Fruit fly (Drosophila melanogaster) whole organism, embryonic: ENCODE results near the gene Ser7.
A peak's percentile ranks its signal among the peaks of the same experiment; 100 is the strongest.

ENCODE experiments used
- B-H2 ChIP-seq: fragments of 200-800 bp; sonication (Bioruptor generic); optimal IDR thresholded peaks from 2 replicates; lab custom pipeline; 2018; ENCODE audit warnings: missing biosample characterization, mild to moderate bottlenecking, missing genetic modification characterization
- C15 ChIP-seq: fragments of 200-800 bp; sonication (Bioruptor generic); IDR thresholded peaks from 3 replicates; pipeline ENCODE4 v1.3.6; 2022; ENCODE audit warnings: missing biosample characterization, missing genetic modification characterization
- CG10267 ChIP-seq: fragments of 200-800 bp; sonication (Bioruptor generic); optimal IDR thresholded peaks from 2 replicates; lab custom pipeline; 2018; ENCODE audit warnings: missing biosample characterization, mild to moderate bottlenecking, missing genetic modification characterization, moderate library complexity
- CG10321 ChIP-seq: fragments of 200-800 bp; sonication (Bioruptor generic); IDR thresholded peaks from 2 replicates; pipeline ENCODE4 v1.3.6; 2022; ENCODE audit warnings: missing biosample characterization, missing genetic modification characterization
- CG10431 ChIP-seq: fragments of 200-800 bp; sonication (Bioruptor generic); optimal IDR thresholded peaks from 3 replicates; lab custom pipeline; 2018; ENCODE audit warnings: missing biosample characterization, mild to moderate bottlenecking, missing genetic modification characterization
- CG14860 ChIP-seq: fragments of 200-800 bp; sonication (Bioruptor generic); IDR thresholded peaks from 3 replicates; pipeline ENCODE4 v1.3.6; 2022; ENCODE audit warnings: missing biosample characterization, missing genetic modification characterization; ENCODE audit not compliant: partially characterized antibody
- CG1603 ChIP-seq: fragments of 200-800 bp; sonication (Bioruptor generic); optimal IDR thresholded peaks from 2 replicates; lab custom pipeline; 2019; ENCODE audit warnings: missing biosample characterization, mild to moderate bottlenecking, missing genetic modification characterization, moderate library complexity
- CG17328 ChIP-seq: fragments of 200-800 bp; sonication (Bioruptor generic); IDR thresholded peaks from 2 replicates; pipeline ENCODE4 v1.3.6; 2022; ENCODE audit warnings: missing biosample characterization, missing genetic modification characterization
- CG2712 ChIP-seq: fragments of 200-800 bp; optimal IDR thresholded peaks from 3 replicates; lab custom pipeline; 2019; ENCODE audit warnings: missing biosample characterization, mild to moderate bottlenecking, missing genetic modification characterization, moderate library complexity
- CG2889 ChIP-seq: fragments of 200-800 bp; sonication (Bioruptor generic); IDR thresholded peaks from 3 replicates; pipeline ENCODE4 v1.3.6; 2022; ENCODE audit warnings: missing biosample characterization, missing genetic modification characterization
- CG31441 ChIP-seq: fragments of 200-800 bp; sonication (Bioruptor generic); IDR thresholded peaks from 2 replicates; pipeline ENCODE4 v1.3.6; 2022; ENCODE audit warnings: missing biosample characterization, missing genetic modification characterization
- CG4424 ChIP-seq: fragments of 200-800 bp; sonication (Bioruptor generic); optimal IDR thresholded peaks from 3 replicates; lab custom pipeline; 2016; ENCODE audit warnings: missing biosample characterization, missing genetic modification characterization
- CG6683 ChIP-seq: fragments of 200-800 bp; sonication (Bioruptor generic); optimal IDR thresholded peaks from 2 replicates; lab custom pipeline; 2017; ENCODE audit warnings: missing biosample characterization, mild to moderate bottlenecking, missing genetic modification characterization, missing genetic modification reagents
- CG6854 ChIP-seq: fragments of 200-800 bp; sonication (Bioruptor generic); optimal IDR thresholded peaks from 3 replicates; lab custom pipeline; 2017; ENCODE audit warnings: missing biosample characterization, mild to moderate bottlenecking, missing genetic modification characterization
- CG8359 ChIP-seq: fragments of 200-800 bp; sonication (Bioruptor generic); optimal IDR thresholded peaks from 2 replicates; lab custom pipeline; 2017; ENCODE audit warnings: missing biosample characterization, mild to moderate bottlenecking, missing genetic modification characterization, borderline replicate concordance
- CG8478 ChIP-seq: fragments of >200 bp; optimal IDR thresholded peaks from 2 replicates; lab custom pipeline; 2018
- CG9817 ChIP-seq: fragments of 200-800 bp; sonication (Bioruptor generic); optimal IDR thresholded peaks from 2 replicates; lab custom pipeline; 2018; ENCODE audit warnings: missing biosample characterization, mild to moderate bottlenecking, missing genetic modification characterization, moderate library complexity
- CkIIα-i1 ChIP-seq: fragments of 200-800 bp; sonication (Bioruptor generic); IDR thresholded peaks from 2 replicates; pipeline ENCODE4 v1.3.6; 2022; ENCODE audit warnings: missing biosample characterization, missing genetic modification characterization
- CoRest ChIP-seq: fragments of 200-800 bp; sonication (Bioruptor generic); optimal IDR thresholded peaks from 3 replicates; lab custom pipeline; 2018; ENCODE audit warnings: missing biosample characterization, mild to moderate bottlenecking, missing genetic modification characterization, moderate library complexity
- CrebB ChIP-seq: fragments of 200-800 bp; sonication (Bioruptor generic); optimal IDR thresholded peaks from 3 replicates; lab custom pipeline; 2018; ENCODE audit warnings: missing biosample characterization, mild to moderate bottlenecking, missing genetic modification characterization
- D19B ChIP-seq: fragments of 200-800 bp; sonication (Bioruptor generic); optimal IDR thresholded peaks from 2 replicates; lab custom pipeline; 2017; ENCODE audit warnings: missing biosample characterization, mild to moderate bottlenecking, missing genetic modification characterization
- Dad ChIP-seq: fragments of 200-800 bp; sonication (Bioruptor generic); optimal IDR thresholded peaks from 3 replicates; lab custom pipeline; 2016; ENCODE audit warnings: missing biosample characterization, missing genetic modification characterization
- Dip2 ChIP-seq: fragments of 200-800 bp; sonication (Bioruptor generic); IDR thresholded peaks from 2 replicates; pipeline ENCODE4 v1.3.6; 2022; ENCODE audit warnings: missing biosample characterization, missing genetic modification characterization
- Hr78 ChIP-seq, 2 experiments: fragments of 200-800 bp in 1 of 2; fragments of >200 bp in 1 of 2; sonication (Bioruptor generic) in 1 of 2; optimal IDR thresholded peaks; 2 replicates each; lab custom pipeline; 2017 to 2019; ENCODE audit warnings: missing biosample characterization in 2 of 2, missing genetic modification characterization in 2 of 2, mild to moderate bottlenecking in 1 of 2, moderate library complexity in 1 of 2
- MTF-1 ChIP-seq: fragments of 200-800 bp; sonication (Bioruptor generic); optimal IDR thresholded peaks from 2 replicates; lab custom pipeline; 2018; ENCODE audit warnings: missing biosample characterization, mild to moderate bottlenecking, missing genetic modification characterization, borderline replicate concordance
- Sry-β ChIP-seq: fragments of 200-800 bp; sonication (Bioruptor generic); optimal IDR thresholded peaks from 2 replicates; lab custom pipeline; 2018; ENCODE audit warnings: missing biosample characterization, mild to moderate bottlenecking, missing genetic modification characterization, moderate library complexity
- Tbp ChIP-seq: fragments of >200 bp; optimal IDR thresholded peaks from 2 replicates; lab custom pipeline; 2018; ENCODE audit warnings: missing biosample characterization, missing genetic modification characterization
- ab ChIP-seq: fragments of 200-800 bp; sonication (Bioruptor generic); optimal IDR thresholded peaks from 2 replicates; lab custom pipeline; 2016; ENCODE audit warnings: missing biosample characterization, missing genetic modification characterization
- ac ChIP-seq: fragments of 200-800 bp; sonication (Bioruptor generic); optimal IDR thresholded peaks from 3 replicates; lab custom pipeline; 2017; ENCODE audit warnings: missing biosample characterization, mild to moderate bottlenecking, missing genetic modification characterization
- ash1 ChIP-seq: fragments of 200-800 bp; sonication (Bioruptor generic); optimal IDR thresholded peaks from 2 replicates; lab custom pipeline; 2018; ENCODE audit warnings: missing biosample characterization, mild to moderate bottlenecking, missing genetic modification characterization
- btn ChIP-seq: fragments of 200-800 bp; sonication (Bioruptor generic); optimal IDR thresholded peaks from 2 replicates; lab custom pipeline; 2016; ENCODE audit warnings: missing biosample characterization, missing genetic modification characterization
- caup ChIP-seq: fragments of 200-800 bp; sonication (Bioruptor generic); optimal IDR thresholded peaks from 3 replicates; lab custom pipeline; 2017; ENCODE audit warnings: missing biosample characterization, mild to moderate bottlenecking, missing genetic modification characterization, moderate library complexity; ENCODE audit not compliant: severe bottlenecking
- cg ChIP-seq: fragments of 200-800 bp; sonication (Bioruptor generic); optimal IDR thresholded peaks from 3 replicates; lab custom pipeline; 2019; ENCODE audit warnings: missing biosample characterization, mild to moderate bottlenecking, missing genetic modification characterization, moderate library complexity
- chm ChIP-seq: fragments of 200-800 bp; sonication (Bioruptor generic); IDR thresholded peaks from 2 replicates; pipeline ENCODE4 v1.3.6; 2022; ENCODE audit warnings: missing biosample characterization, missing genetic modification characterization
- ci ChIP-seq: fragments of 200-800 bp; sonication (Bioruptor generic); IDR thresholded peaks from 3 replicates; pipeline ENCODE4 v1.3.6; 2022; ENCODE audit warnings: missing biosample characterization, missing genetic modification characterization
- corto ChIP-seq: fragments of 200-800 bp; sonication (Bioruptor generic); optimal IDR thresholded peaks from 2 replicates; lab custom pipeline; 2016; ENCODE audit warnings: missing biosample characterization, mild to moderate bottlenecking, missing genetic modification characterization, moderate library complexity
- dpn ChIP-seq, 2 experiments: fragments of 200-800 bp; sonication (Bioruptor generic); optimal IDR thresholded peaks; 3 replicates each; lab custom pipeline; 2016; ENCODE audit warnings: missing biosample characterization in 2 of 2, missing genetic modification characterization in 2 of 2
- gt ChIP-seq: fragments of 200-800 bp; sonication (Bioruptor generic); IDR thresholded peaks from 2 replicates; pipeline ENCODE4 v1.3.6; 2022; ENCODE audit warnings: missing biosample characterization, missing genetic modification characterization
- hb ChIP-seq: fragments of 200-800 bp; sonication (Bioruptor generic); IDR thresholded peaks from 3 replicates; pipeline ENCODE4 v1.3.6; 2022; ENCODE audit warnings: missing biosample characterization, missing genetic modification characterization; ENCODE audit not compliant: partially characterized antibody
- insv ChIP-seq, 2 experiments: fragments of 200-800 bp; sonication (Bioruptor generic); optimal IDR thresholded peaks; 3 replicates each; lab custom pipeline; 2016 to 2018; ENCODE audit warnings: missing biosample characterization in 2 of 2, missing genetic modification characterization in 2 of 2
- inv ChIP-seq: fragments of 200-800 bp; sonication (Bioruptor generic); IDR thresholded peaks from 2 replicates; pipeline ENCODE4 v1.3.6; 2022; ENCODE audit warnings: missing biosample characterization, missing genetic modification characterization; ENCODE audit not compliant: partially characterized antibody
- lov ChIP-seq, 2 experiments: fragments of 200-800 bp in 1 of 2; fragments of >200 bp in 1 of 2; sonication (Bioruptor generic) in 1 of 2; IDR thresholded peaks in 1 of 2; optimal IDR thresholded peaks in 1 of 2; 2 replicates in 1 of 2; 3 replicates in 1 of 2; pipeline versions ENCODE4 v1.3.6 to Lab custom; 2017 to 2022; ENCODE audit warnings: missing biosample characterization in 1 of 2, missing genetic modification characterization in 1 of 2
- luna ChIP-seq: fragments of 200-800 bp; sonication (Bioruptor generic); optimal IDR thresholded peaks from 2 replicates; lab custom pipeline; 2016; ENCODE audit warnings: missing biosample characterization, missing genetic modification characterization
- sqz ChIP-seq: fragments of 200-800 bp; sonication (Bioruptor generic); optimal IDR thresholded peaks from 3 replicates; lab custom pipeline; 2018; ENCODE audit warnings: missing biosample characterization, mild to moderate bottlenecking, missing genetic modification characterization
- tin ChIP-seq: fragments of 200-800 bp; sonication (Bioruptor generic); optimal IDR thresholded peaks from 3 replicates; lab custom pipeline; 2016; ENCODE audit warnings: missing biosample characterization, missing genetic modification characterization
- vvl ChIP-seq: fragments of 200-800 bp; sonication (Bioruptor generic); IDR thresholded peaks from 2 replicates; pipeline ENCODE4 v1.3.6; 2022; ENCODE audit warnings: missing biosample characterization, missing genetic modification characterization
- wek ChIP-seq: fragments of 200-800 bp; sonication (Bioruptor generic); optimal IDR thresholded peaks from 3 replicates; lab custom pipeline; 2018; ENCODE audit warnings: missing biosample characterization, mild to moderate bottlenecking, missing genetic modification characterization, moderate library complexity
- zfh2 ChIP-seq: fragments of 200-800 bp; sonication (Bioruptor generic); optimal IDR thresholded peaks from 2 replicates; lab custom pipeline; 2016; ENCODE audit warnings: missing biosample characterization, missing genetic modification characterization

The Ser7 gene

DNA sequence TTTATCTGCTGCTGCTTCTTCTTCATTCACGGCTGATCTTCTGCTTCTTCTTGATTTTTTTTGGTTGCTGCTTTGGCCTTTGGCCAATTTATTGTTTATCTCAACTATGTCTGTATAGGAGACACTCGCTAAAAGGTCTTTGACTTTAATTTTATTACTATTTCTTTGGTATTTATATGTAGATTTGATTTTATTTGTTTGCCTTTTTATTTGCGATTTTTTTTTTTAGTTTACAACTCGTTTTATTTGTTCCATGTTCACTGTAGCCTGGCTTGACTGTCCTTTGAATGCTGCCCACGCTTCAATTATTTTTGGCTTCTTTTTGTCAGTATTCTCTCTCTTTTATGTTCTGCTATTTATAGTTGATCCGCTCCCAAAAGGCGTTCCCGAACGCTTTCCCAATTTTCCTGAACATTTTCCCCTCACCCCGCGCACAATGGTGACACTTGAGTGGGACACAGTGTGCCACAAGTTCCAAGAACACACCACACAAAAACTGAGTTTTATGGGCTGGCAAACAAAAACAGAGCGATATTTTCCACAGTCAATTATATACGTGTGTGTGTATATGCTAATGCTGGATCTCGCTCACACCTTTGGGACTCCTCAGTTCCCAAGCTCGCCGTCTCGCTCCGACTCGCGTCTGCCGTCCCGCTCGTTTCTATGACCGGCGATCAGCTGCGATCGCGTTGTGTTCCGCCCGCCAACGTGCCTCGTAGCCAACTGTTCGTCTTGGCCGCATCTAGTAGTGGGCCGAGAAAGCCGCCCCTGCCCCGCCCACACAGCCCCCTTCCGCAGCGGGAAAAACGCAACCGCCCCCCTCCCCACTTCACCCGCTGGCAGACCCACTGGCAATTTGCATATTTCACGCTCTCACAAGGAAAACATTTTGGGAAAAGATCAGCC is 11.2 kb downstream of the Ser7 start, which contains the start of gene CG15247 (continued):
- TF ChIP-seq dpn (GFP tag; optimal IDR thresholded peaks at IDR 0.05; lab: Kevin White, UChicago) (peak; percentile 45 to 69), luna (GFP tag; lab: Kevin White, UChicago) (no peak), insv (GFP tag; optimal IDR thresholded peaks at IDR 0.05; lab: Kevin White, UChicago) (no peak), Dad (peak; percentile 51), CG10267 (tag; lab: Kevin White, UChicago) (peak; percentile 50), CG17328 (peak; percentile 69), lov (optimal IDR thresholded peaks at IDR 0.05; lab: Kevin White, UChicago) (no peak), lov (GFP tag; IDR thresholded peaks at IDR 0.05; lab: Robert Waterston, UW) (peak; percentile 55; the same call in 1 of the 3 replicates), CG14860 (GFP tag; lab: Robert Waterston, UW) (no peak), CG10321 (no peak), CG8478 (lab: Kevin White, UChicago) (no peak), B-H2 (peak; percentile 68), ac (no peak), C15 (GFP tag; lab: Robert Waterston, UW) (peak; percentile 54; the same call in 1 of the 3 replicates), CrebB (peak; percentile 27), CG6854 (GFP tag; lab: Kevin White, UChicago) (no peak), vvl (GFP tag; lab: Robert Waterston, UW) (peak; percentile 82), sqz (peak; percentile 51), CG6683 (GFP tag; lab: Kevin White, UChicago) (no peak), btn (GFP tag; lab: Kevin White, UChicago) (no peak), Sry-β (GFP tag; lab: Kevin White, UChicago) (no peak), MTF-1 (GFP tag; lab: Kevin White, UChicago) (no peak), chm (no peak; the same call in 1 of the 2 replicates), zfh2 (GFP tag; lab: Kevin White, UChicago) (peak; percentile 66), CG10431 (GFP tag; lab: Kevin White, UChicago) (peak; percentile 12), ash1 (no peak), D19B (peak; percentile 34), CG8359 (no peak), inv (no peak), ab (no peak), CG4424 (GFP tag; lab: Kevin White, UChicago) (peak; percentile 76), CG9817 (peak; percentile 85), ci (GFP tag; lab: Robert Waterston, UW) (peak; percentile 90), CG31441 (GFP tag; lab: Robert Waterston, UW) (peak; percentile 68), cg (peak; percentile 44), CoRest (tag; lab: Kevin White, UChicago) (peak; percentile 84), CkIIα-i1 (no peak), Dip2 (no peak), gt (GFP tag; lab: Robert Waterston, UW) (no peak), CG2889 (peak; percentile 63), caup (GFP tag; lab: Kevin White, UChicago) (peak; percentile 50), tin (peak; percentile 67), wek (GFP tag; lab: Kevin White, UChicago) (no peak), Hr78 (GFP tag; optimal IDR thresholded peaks at IDR 0.05; lab: Kevin White, UChicago) (peak in 1 of 2 experiments; percentile 41), hb (GFP tag; lab: Robert Waterston, UW) (no peak), CG2712 (tag; lab: Kevin White, UChicago) (peak; percentile 73), corto (GFP tag; lab: Kevin White, UChicago) (no peak), CG1603 (tag; lab: Kevin White, UChicago) (no peak), Tbp (GFP tag; lab: Kevin White, UChicago) (no peak)
